Fruit fly (Drosophila melanogaster) whole organism, prepupa: ENCODE results near the gene CG15771.
A peak's percentile ranks its signal among the peaks of the same experiment; 100 is the strongest.

Experiments used
- Blimp-1 ChIP-seq: fragments of 200-800 bp; sonication (Bioruptor generic); optimal IDR thresholded peaks from 3 replicates; lab custom pipeline; 2017; ENCODE audit warnings: missing biosample characterization, missing genetic modification characterization, mild to moderate bottlenecking, moderate library complexity, missing genetic modification reagents
- CG10631 ChIP-seq: fragments of 200-800 bp; sonication (Bioruptor generic); optimal IDR thresholded peaks from 2 replicates; lab custom pipeline; 2016; ENCODE audit warnings: missing biosample characterization, missing genetic modification characterization
- CG10669 ChIP-seq: fragments of 200-800 bp; sonication (Bioruptor generic); optimal IDR thresholded peaks from 3 replicates; lab custom pipeline; 2018; ENCODE audit warnings: missing biosample characterization, mild to moderate bottlenecking, missing genetic modification characterization, moderate library complexity
- CG11294 ChIP-seq: fragments of 200-800 bp; sonication (Bioruptor generic); IDR thresholded peaks from 2 replicates; pipeline ENCODE4 v1.3.6; 2022; ENCODE audit warnings: missing biosample characterization, missing genetic modification characterization
- CG15336 ChIP-seq: fragments of 200-800 bp; sonication (Bioruptor generic); IDR thresholded peaks from 2 replicates; pipeline ENCODE4 v1.3.6; 2022; ENCODE audit warnings: missing biosample characterization, missing genetic modification characterization
- CG1621 ChIP-seq: fragments of 200-800 bp; sonication (Bioruptor generic); optimal IDR thresholded peaks from 3 replicates; lab custom pipeline; 2018; ENCODE audit warnings: missing biosample characterization, mild to moderate bottlenecking, missing genetic modification characterization
- CG16779 ChIP-seq: fragments of 200-800 bp; sonication (Bioruptor generic); optimal IDR thresholded peaks from 3 replicates; lab custom pipeline; 2017; ENCODE audit warnings: missing biosample characterization, mild to moderate bottlenecking, missing genetic modification characterization
- CG3032 ChIP-seq: fragments of 200-800 bp; optimal IDR thresholded peaks from 2 replicates; lab custom pipeline; 2019; ENCODE audit warnings: missing biosample characterization, mild to moderate bottlenecking, missing genetic modification characterization, moderate library complexity
- CG4318 ChIP-seq: fragments of 200-800 bp; sonication (Bioruptor generic); optimal IDR thresholded peaks from 3 replicates; lab custom pipeline; 2017; ENCODE audit warnings: missing biosample characterization, mild to moderate bottlenecking, missing genetic modification characterization
- CG6163 ChIP-seq: fragments of 200-800 bp; sonication (Bioruptor generic); IDR thresholded peaks from 3 replicates; pipeline ENCODE4 v1.3.6; 2022; ENCODE audit warnings: missing biosample characterization, missing genetic modification characterization
- CG6276 ChIP-seq: fragments of 200-800 bp; sonication (Bioruptor generic); optimal IDR thresholded peaks from 2 replicates; lab custom pipeline; 2017; ENCODE audit warnings: missing biosample characterization, mild to moderate bottlenecking, missing genetic modification characterization
- CG6792 ChIP-seq: fragments of 200-800 bp; sonication (Bioruptor generic); optimal IDR thresholded peaks from 3 replicates; lab custom pipeline; 2016; ENCODE audit warnings: missing biosample characterization, missing genetic modification characterization
- CG6854 ChIP-seq: fragments of 200-800 bp; sonication (Bioruptor generic); optimal IDR thresholded peaks from 2 replicates; lab custom pipeline; 2017; ENCODE audit warnings: missing biosample characterization, mild to moderate bottlenecking, missing genetic modification characterization
- CG7368 ChIP-seq: fragments of 200-800 bp; sonication (Bioruptor generic); optimal IDR thresholded peaks from 3 replicates; lab custom pipeline; 2016; ENCODE audit warnings: missing biosample characterization, missing genetic modification characterization
- CG8119 ChIP-seq: fragments of 200-800 bp; sonication (Bioruptor generic); IDR thresholded peaks from 3 replicates; pipeline ENCODE4 v1.3.6; 2022; ENCODE audit warnings: missing biosample characterization, missing genetic modification characterization
- CG8319 ChIP-seq: fragments of 200-800 bp; sonication (Bioruptor generic); optimal IDR thresholded peaks from 3 replicates; lab custom pipeline; 2016; ENCODE audit warnings: missing biosample characterization, missing genetic modification characterization
- CG8632 ChIP-seq: fragments of 200-800 bp; sonication (Bioruptor generic); optimal IDR thresholded peaks from 3 replicates; lab custom pipeline; 2016; ENCODE audit warnings: missing biosample characterization, missing genetic modification characterization
- Eip78C ChIP-seq: fragments of 200-800 bp; sonication (Bioruptor generic); peaks from one replicate; lab custom pipeline; 2016; ENCODE audit warnings: missing biosample characterization, missing genetic modification characterization
- Eip93F ChIP-seq: fragments of 200-800 bp; sonication (Bioruptor generic); optimal IDR thresholded peaks from 2 replicates; lab custom pipeline; 2016; ENCODE audit warnings: missing biosample characterization, mild to moderate bottlenecking, missing genetic modification characterization
- Ets21C ChIP-seq: fragments of 200-800 bp; sonication (Bioruptor generic); optimal IDR thresholded peaks from 3 replicates; lab custom pipeline; 2016; ENCODE audit warnings: missing biosample characterization, missing genetic modification characterization
- Hr4 ChIP-seq: fragments of 200-800 bp; sonication (Bioruptor generic); optimal IDR thresholded peaks from 3 replicates; lab custom pipeline; 2016; ENCODE audit warnings: missing biosample characterization, missing genetic modification characterization
- Lpt ChIP-seq: fragments of 200-800 bp; sonication (Bioruptor generic); optimal IDR thresholded peaks from 3 replicates; lab custom pipeline; 2016; ENCODE audit warnings: missing biosample characterization, missing genetic modification characterization
- Met ChIP-seq: fragments of 200-800 bp; sonication (Bioruptor generic); optimal IDR thresholded peaks from 3 replicates; lab custom pipeline; 2016; ENCODE audit warnings: missing biosample characterization, missing genetic modification characterization
- OdsH ChIP-seq: fragments of 200-800 bp; sonication (Bioruptor generic); optimal IDR thresholded peaks from 3 replicates; lab custom pipeline; 2016; ENCODE audit warnings: missing biosample characterization, missing genetic modification characterization
- Smox ChIP-seq: fragments of 200-800 bp; sonication (Bioruptor generic); optimal IDR thresholded peaks from 3 replicates; lab custom pipeline; 2016; ENCODE audit warnings: missing biosample characterization, missing genetic modification characterization
- Sox102F ChIP-seq: fragments of 200-800 bp; sonication (Bioruptor generic); optimal IDR thresholded peaks from 2 replicates; lab custom pipeline; 2016; ENCODE audit warnings: missing biosample characterization, mild to moderate bottlenecking, missing genetic modification characterization
- Sox14 ChIP-seq: fragments of 200-800 bp; sonication (Bioruptor generic); optimal IDR thresholded peaks from 3 replicates; lab custom pipeline; 2016; ENCODE audit warnings: missing biosample characterization, missing genetic modification characterization
- Sox15 ChIP-seq: fragments of 200-800 bp; sonication (Bioruptor generic); optimal IDR thresholded peaks from 3 replicates; lab custom pipeline; 2016; ENCODE audit warnings: missing biosample characterization, missing genetic modification characterization
- achi ChIP-seq: fragments of 200-800 bp; sonication (Bioruptor generic); optimal IDR thresholded peaks from 3 replicates; lab custom pipeline; 2016; ENCODE audit warnings: missing biosample characterization, missing genetic modification characterization
- dsx ChIP-seq: fragments of 200-800 bp; optimal IDR thresholded peaks from 3 replicates; lab custom pipeline; 2019; ENCODE audit warnings: missing biosample characterization, mild to moderate bottlenecking, missing genetic modification characterization, moderate library complexity; ENCODE audit not compliant: poor library complexity, severe bottlenecking
- esn ChIP-seq: fragments of 200-800 bp; sonication (Bioruptor generic); optimal IDR thresholded peaks from 2 replicates; lab custom pipeline; 2016; ENCODE audit warnings: missing biosample characterization, mild to moderate bottlenecking, missing genetic modification characterization, moderate library complexity
- fkh ChIP-seq: fragments of 200-800 bp; sonication (Bioruptor generic); optimal IDR thresholded peaks from 3 replicates; lab custom pipeline; 2017; ENCODE audit warnings: missing biosample characterization, mild to moderate bottlenecking, missing genetic modification characterization, moderate library complexity
- net ChIP-seq: fragments of 200-800 bp; sonication (Bioruptor generic); optimal IDR thresholded peaks from 3 replicates; lab custom pipeline; 2016; ENCODE audit warnings: missing biosample characterization, missing genetic modification characterization
- salr ChIP-seq, 2 experiments: fragments of 200-800 bp; sonication (Bioruptor generic); optimal IDR thresholded peaks; 3 replicates each; lab custom pipeline; 2016 to 2018; ENCODE audit warnings: missing biosample characterization in 2 of 2, missing genetic modification characterization in 2 of 2, mild to moderate bottlenecking in 1 of 2
- svp ChIP-seq: fragments of 200-800 bp; sonication (Bioruptor generic); peaks from one replicate; lab custom pipeline; 2016; ENCODE audit warnings: missing biosample characterization, missing genetic modification characterization

The CG15771 gene

dm6 chrX:5705899-5706312 is 49.5 kb upstream of the CG15771 start (continued):
- TF ChIP-seq CG10669 (peak; percentile 76), Eip78C (GFP tag; lab: Kevin White, UChicago) (peak; percentile 88), CG6792 (GFP tag; lab: Kevin White, UChicago) (peak; percentile 49), Eip93F (no peak), CG6276 (GFP tag; lab: Kevin White, UChicago) (peak; percentile 84), CG8119 (GFP tag; lab: Robert Waterston, UW) (peak; percentile 86), Smox (GFP tag; lab: Kevin White, UChicago) (no peak), Sox15 (GFP tag; lab: Kevin White, UChicago) (peak; percentile 2), CG6163 (GFP tag; lab: Robert Waterston, UW) (peak; percentile 94), CG6854 (GFP tag; lab: Kevin White, UChicago) (no peak), Blimp-1 (GFP tag; lab: Kevin White, UChicago) (no peak), Met (GFP tag; lab: Kevin White, UChicago) (peak; percentile 32), salr (GFP tag; optimal IDR thresholded peaks at IDR 0.05; lab: Kevin White, UChicago) (peak in 1 of 2 experiments; percentile 16), fkh (GFP tag; lab: Kevin White, UChicago) (no peak), achi (GFP tag; lab: Kevin White, UChicago) (peak; percentile 54), CG11294 (GFP tag; lab: Robert Waterston, UW) (peak; percentile 91), CG8319 (no peak), CG7368 (GFP tag; lab: Kevin White, UChicago) (peak; percentile 38), CG10631 (GFP tag; lab: Kevin White, UChicago) (peak; percentile 61), CG8632 (peak; percentile 25)
- TF ChIP-seq, all 60 proteins: peak for 46

dm6 chrX:5712966-5713365 is 42.4 kb upstream of the CG15771 start:
- TF ChIP-seq CG10669 (no peak), Eip78C (GFP tag; lab: Kevin White, UChicago) (peak; percentile 13), CG6163 (GFP tag; lab: Robert Waterston, UW) (peak; percentile 22; the same call in 1 of the 3 replicates), svp (GFP tag; lab: Kevin White, UChicago) (peak; percentile 65)

dm6 chrX:5714786-5715185 is 40.6 kb upstream of the CG15771 start:
- TF ChIP-seq OdsH (GFP tag; lab: Kevin White, UChicago) (no peak), Sox102F (no peak), Eip93F (no peak), net (GFP tag; lab: Kevin White, UChicago) (no peak), CG6854 (GFP tag; lab: Kevin White, UChicago) (no peak), CG3032 (tag; lab: Kevin White, UChicago) (no peak), CG7368 (GFP tag; lab: Kevin White, UChicago) (no peak), CG11294 (GFP tag; lab: Robert Waterston, UW) (no peak), esn (GFP tag; lab: Kevin White, UChicago) (no peak), CG6276 (GFP tag; lab: Kevin White, UChicago) (no peak), Hr4 (GFP tag; lab: Kevin White, UChicago) (no peak), CG6792 (GFP tag; lab: Kevin White, UChicago) (no peak), fkh (GFP tag; lab: Kevin White, UChicago) (no peak), CG6163 (GFP tag; lab: Robert Waterston, UW) (no peak), Ets21C (GFP tag; lab: Kevin White, UChicago) (no peak), Sox14 (GFP tag; lab: Kevin White, UChicago) (no peak), CG16779 (no peak), dsx (GFP tag; lab: Kevin White, UChicago) (no peak)
- TF ChIP-seq, all 60 proteins: peak for 0

dm6 chrX:5715455-5716227 is 39.7 kb upstream of the CG15771 start:
- TF ChIP-seq CG1621 (tag; lab: Kevin White, UChicago) (no peak), esn (GFP tag; lab: Kevin White, UChicago) (peak; percentile 34), CG4318 (GFP tag; lab: Kevin White, UChicago) (no peak), Hr4 (GFP tag; lab: Kevin White, UChicago) (peak; percentile 1), net (GFP tag; lab: Kevin White, UChicago) (no peak), Met (GFP tag; lab: Kevin White, UChicago) (no peak), Sox102F (peak; percentile 14), CG6854 (GFP tag; lab: Kevin White, UChicago) (no peak), svp (GFP tag; lab: Kevin White, UChicago) (peak; percentile 66), CG15336 (0 out of 2 replicates have a peak, but pooled peaks have one; percentile 31), Eip78C (GFP tag; lab: Kevin White, UChicago) (peak; percentile 52), CG6276 (GFP tag; lab: Kevin White, UChicago) (no peak), CG8119 (GFP tag; lab: Robert Waterston, UW) (0 out of 3 replicates have a peak, but pooled peaks have one; percentile 21), Lpt (GFP tag; lab: Kevin White, UChicago) (no peak)
- TF ChIP-seq, all 60 proteins: peak for 7
